Worm (Caenorhabditis elegans) whole organism, L3 larva: Measurements from ENCODE around the gene clec-183.

ENCODE experiments used
- aly-2 ChIP-seq: fragments of 150-350 bp; optimal IDR thresholded peaks from 2 replicates; lab custom pipeline; 2014; ENCODE audit warnings: missing biosample characterization, missing genetic modification characterization
- ceh-9 ChIP-seq: sonication (generic microtip); optimal IDR thresholded peaks from 2 replicates; lab custom pipeline; 2018; ENCODE audit warnings: missing biosample characterization, missing genetic modification characterization
- fos-1 ChIP-seq: fragments of 150-350 bp; optimal IDR thresholded peaks from 2 replicates; lab custom pipeline; 2014; ENCODE audit warnings: missing biosample characterization, missing genetic modification characterization
- lin-15B ChIP-seq: fragments of 150-350 bp; optimal IDR thresholded peaks from 2 replicates; lab custom pipeline; 2014; ENCODE audit warnings: missing biosample characterization, missing genetic modification characterization
- lin-39 ChIP-seq: fragments of 150-350 bp; optimal IDR thresholded peaks from 2 replicates; lab custom pipeline; 2018; ENCODE audit warnings: missing biosample characterization, missing genetic modification reagents, missing genetic modification characterization
- nhr-23 ChIP-seq: fragments of 150-350 bp; optimal IDR thresholded peaks from 2 replicates; lab custom pipeline; 2014; ENCODE audit warnings: missing biosample characterization, missing genetic modification reagents, missing genetic modification characterization
- nhr-237 ChIP-seq: fragments of 150-350 bp; optimal IDR thresholded peaks from 2 replicates; lab custom pipeline; 2014; ENCODE audit warnings: missing biosample characterization, missing genetic modification characterization
- nhr-43 ChIP-seq: sonication (generic microtip); optimal IDR thresholded peaks from 2 replicates; lab custom pipeline; 2016; ENCODE audit warnings: mild to moderate bottlenecking, missing genetic modification characterization, missing compliant biosample characterization; ENCODE audit not compliant: poor library complexity, severe bottlenecking
- sea-2 ChIP-seq: fragments of 150-350 bp; sonication (generic microtip); optimal IDR thresholded peaks from 4 replicates; lab custom pipeline; 2014; ENCODE audit warnings: missing biosample characterization, missing genetic modification reagents, missing genetic modification characterization
- unc-39 ChIP-seq: sonication (generic microtip); optimal IDR thresholded peaks from 4 replicates; lab custom pipeline; 2017; ENCODE audit warnings: missing biosample characterization, missing genetic modification characterization
- unc-62 ChIP-seq: fragments of 150-350 bp; sonication (generic microtip); optimal IDR thresholded peaks from 4 replicates; lab custom pipeline; 2014; ENCODE audit warnings: missing biosample characterization, missing genetic modification reagents, missing genetic modification characterization
- ztf-11 ChIP-seq: fragments of 150-350 bp; optimal IDR thresholded peaks from 2 replicates; lab custom pipeline; 2014; ENCODE audit warnings: missing biosample characterization, missing genetic modification characterization

ce11 chrIV:9322489-9322888 is 5.3 kb upstream of the clec-183 start:
- TF ChIP-seq unc-62 (GFP tag; lab: Kevin White, UChicago) (no peak), ztf-11 (tag; lab: Kevin White, UChicago) (no peak), sea-2 (no peak), aly-2 (tag; lab: Kevin White, UChicago) (no peak), unc-39 (tag; lab: Kevin White, UChicago) (no peak), nhr-43 (peak; percentile 43), lin-15B (no peak), fos-1 (no peak), nhr-237 (no peak), ceh-9 (no peak), nhr-23 (tag; lab: Kevin White, UChicago) (no peak), lin-39 (tag; lab: Kevin White, UChicago) (no peak)
